Worm (Caenorhabditis elegans): ENCODE results near the gene tofu-6.
A peak's percentile ranks its signal among the peaks of the same experiment; 100 is the strongest.

Gene tofu-6

DNA sequence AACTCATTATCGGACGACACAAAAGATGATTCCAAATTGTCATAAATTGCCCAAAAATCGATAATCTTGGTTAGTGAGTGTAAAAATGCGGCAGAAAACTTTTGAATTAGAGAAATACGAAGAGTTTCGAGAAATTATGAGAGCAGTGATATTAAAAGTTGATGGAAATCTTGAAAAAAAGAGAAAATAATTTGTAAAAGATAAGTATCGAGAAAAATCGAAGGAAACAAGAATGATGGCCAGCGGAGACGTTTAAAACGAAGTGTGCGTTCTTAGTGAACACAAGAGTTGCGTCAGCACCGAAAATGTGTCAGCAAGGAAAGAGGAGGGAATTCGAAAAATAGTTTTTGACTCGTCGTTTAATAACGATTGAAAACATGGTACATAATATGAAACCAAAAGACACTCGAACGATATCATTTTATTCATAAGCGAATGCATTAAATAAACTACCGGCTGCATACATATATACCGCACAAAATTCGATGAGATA is 31.2 kb upstream of the tofu-6 start, which contains the start of gene ndx-6 (continued):
- TF ChIP-seq aptf-3 (GFP tag; IDR thresholded peaks at IDR 0.05) (no peak), Y79H2A.3 (GFP tag; conservative IDR thresholded peaks at IDR 0.05) (no peak), ztf-25 (GFP tag; IDR thresholded peaks at IDR 0.05) (no peak), efl-1 (GFP tag; optimal IDR thresholded peaks at IDR 0.05) (peak; percentile 85), egl-44 (GFP tag; IDR thresholded peaks at IDR 0.05) (no peak), T07F8.4 (tag; optimal IDR thresholded peaks at IDR 0.05) (no peak), D2030.7 (GFP tag; IDR thresholded peaks at IDR 0.05) (0 out of 2 replicates have a peak, but pooled peaks have one; percentile 17), ceh-100 (GFP tag; IDR thresholded peaks at IDR 0.05) (peak; percentile 60; the same call in 1 of the 2 replicates), F22D6.2 (tag; optimal IDR thresholded peaks at IDR 0.05) (no peak), F10E7.11 (tag; optimal IDR thresholded peaks at IDR 0.05) (no peak), lsl-1 (GFP tag; optimal IDR thresholded peaks at IDR 0.05) (peak; percentile 46), die-1 (tag; optimal IDR thresholded peaks at IDR 0.05) (no peak), madf-10 (tag; optimal IDR thresholded peaks at IDR 0.05) (no peak), ztf-26 (tag; optimal IDR thresholded peaks at IDR 0.05) (peak; percentile 9), nhr-120 (GFP tag; IDR thresholded peaks at IDR 0.05) (no peak), pbrm-1 (GFP tag; IDR thresholded peaks at IDR 0.05) (peak; percentile 52; the same call in 1 of the 2 replicates), B0019.2 (GFP tag; conservative IDR thresholded peaks at IDR 0.05) (no peak), aptf-2 (GFP tag; conservative IDR thresholded peaks at IDR 0.05) (no peak), tbx-9 (tag; optimal IDR thresholded peaks at IDR 0.05; ENCODE audit: borderline replicate concordance) (no peak), fkh-3 (tag; optimal IDR thresholded peaks at IDR 0.05) (no peak), Y95B8A.8 (GFP tag; IDR thresholded peaks at IDR 0.05) (0 out of 2 replicates have a peak, but pooled peaks have one; percentile 51), nfya-1 (tag; optimal IDR thresholded peaks at IDR 0.05; ENCODE audit: borderline replicate concordance, insufficient read depth) (no peak), Y67H2A.10 (GFP tag; conservative IDR thresholded peaks at IDR 0.05) (no peak), nhr-90 (tag; optimal IDR thresholded peaks at IDR 0.05) (no peak), K12H6.12 (tag; optimal IDR thresholded peaks at IDR 0.05) (no peak), bed-2 (GFP tag; IDR thresholded peaks at IDR 0.05) (no peak), B0261.1 (tag; optimal IDR thresholded peaks at IDR 0.05) (no peak), dpl-1 (GFP tag; optimal IDR thresholded peaks at IDR 0.05) (peak; percentile 92), lin-35 (GFP tag; optimal IDR thresholded peaks at IDR 0.05) (peak; percentile 63 to 96 (median 83)), F33H1.4 (GFP tag; IDR thresholded peaks at IDR 0.05) (peak; percentile 58), akir-1 (GFP tag; optimal IDR thresholded peaks at IDR 0.05) (no peak), attf-5 (GFP tag; optimal IDR thresholded peaks at IDR 0.05) (peak; percentile 77), Y56A3A.18 (GFP tag; IDR thresholded peaks at IDR 0.05) (no peak), sdz-38 (tag; optimal IDR thresholded peaks at IDR 0.05) (no peak), rcor-1 (GFP tag; IDR thresholded peaks at IDR 0.05) (peak; percentile 79), xnd-1 (tag; optimal IDR thresholded peaks at IDR 0.05) (peak; percentile 26), let-526 (GFP tag; IDR thresholded peaks at IDR 0.05) (no peak), F37B4.10 (GFP tag; IDR thresholded peaks at IDR 0.05) (no peak), cebp-1 (GFP tag; IDR thresholded peaks at IDR 0.05) (no peak), cebp-1 (tag; optimal IDR thresholded peaks at IDR 0.05) (peak; percentile 65), atf-7 (tag; optimal IDR thresholded peaks at IDR 0.05) (no peak), snpc-3.4 (tag; optimal IDR thresholded peaks at IDR 0.05) (peak; percentile 40), ztf-6 (GFP tag; IDR thresholded peaks at IDR 0.05) (no peak), K11D2.4 (GFP tag; IDR thresholded peaks at IDR 0.05) (peak; percentile 61; the same call in 1 of the 2 replicates), lin-54 (GFP tag; optimal IDR thresholded peaks at IDR 0.05) (peak; percentile 98), F52B5.7 (tag; optimal IDR thresholded peaks at IDR 0.05) (no peak), unc-130 (GFP tag; optimal IDR thresholded peaks at IDR 0.05) (no peak), lir-1 (GFP tag; conservative IDR thresholded peaks at IDR 0.05) (no peak), nfyb-1 (GFP tag; IDR thresholded peaks at IDR 0.05) (peak; percentile 77; the same call in 1 of the 2 replicates)

All from whole organism, young adult.